Fruit fly (Drosophila melanogaster): Measurements from ENCODE around the gene CG31248.

Gene CG31248

DNA sequence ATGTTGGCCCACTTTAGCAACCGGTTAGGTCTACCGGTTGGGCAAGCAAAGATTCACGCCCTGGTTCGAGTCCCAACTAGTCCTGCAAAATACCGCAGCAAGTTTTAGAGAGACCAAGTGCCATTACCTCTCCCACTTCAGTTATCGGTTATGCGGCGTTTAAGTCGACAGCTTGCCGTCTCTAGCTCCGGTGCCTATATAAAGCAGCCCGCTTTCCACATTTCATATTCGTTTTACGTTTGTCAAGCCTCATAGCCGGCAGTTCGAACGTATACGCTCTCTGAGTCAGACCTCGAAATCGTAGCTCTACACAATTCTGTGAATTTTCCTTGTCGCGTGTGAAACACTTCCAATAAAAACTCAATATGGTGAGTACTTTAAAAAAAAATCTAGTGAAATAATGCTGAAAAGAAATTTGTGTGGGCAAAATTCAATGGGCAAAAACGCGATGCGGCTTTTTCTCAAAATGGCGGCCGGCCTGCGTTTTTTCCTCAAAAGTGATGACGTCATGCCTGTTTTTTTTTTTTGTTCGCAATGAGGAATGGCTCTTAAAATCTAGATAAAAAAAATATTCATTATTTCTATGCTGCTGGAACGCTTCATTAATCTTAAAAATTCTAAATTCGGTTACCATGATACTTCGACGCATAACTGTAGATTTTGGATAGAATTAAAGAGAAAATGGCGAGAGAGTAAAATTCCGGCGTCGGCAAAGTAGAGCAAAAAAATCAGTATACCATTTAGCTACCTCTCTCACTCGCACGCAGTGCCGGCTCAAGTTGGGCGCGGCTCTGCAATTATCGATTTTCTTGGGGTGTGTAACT, 42.5 kb upstream of the CG31248 start, which contains the start of gene alphaTub84B (continued):
- TF ChIP-seq ERR (GFP tag; optimal IDR thresholded peaks at IDR 0.05), result peak; percentile 69
- no peak for TF ChIP-seq D (optimal IDR thresholded peaks at IDR 0.05)
- peak; percentile 48 for TF ChIP-seq D (GFP tag; optimal IDR thresholded peaks at IDR 0.05)
- peak; percentile 95 for TF ChIP-seq MESR4 (GFP tag; optimal IDR thresholded peaks at IDR 0.05)
- peak; percentile 30; the same call in 1 of the 2 replicates for TF ChIP-seq CG14014 (GFP tag; IDR thresholded peaks at IDR 0.05)
- peak; percentile 59 for TF ChIP-seq nau (GFP tag; optimal IDR thresholded peaks at IDR 0.05)
- TF ChIP-seq jumu (GFP tag; optimal IDR thresholded peaks at IDR 0.05), result peak; percentile 74
- no peak for TF ChIP-seq esg (GFP tag; conservative IDR thresholded peaks at IDR 0.05)
- TF ChIP-seq stwl (tag; optimal IDR thresholded peaks at IDR 0.05), result peak; percentile 47
- 0 out of 3 replicates have a peak, but pooled peaks have one; percentile 26 for TF ChIP-seq Mrtf (GFP tag; IDR thresholded peaks at IDR 0.05)
- TF ChIP-seq CG2129 (GFP tag; IDR thresholded peaks at IDR 0.05; ENCODE audit: partially characterized antibody), result no peak
- peak; percentile 85 for TF ChIP-seq CG7987 (GFP tag; optimal IDR thresholded peaks at IDR 0.05)
- peak; percentile 79 for TF ChIP-seq CG1647 (GFP tag; optimal IDR thresholded peaks at IDR 0.05)
- TF ChIP-seq sqz (GFP tag; optimal IDR thresholded peaks at IDR 0.05), result peak; percentile 99
- TF ChIP-seq crc (GFP tag; optimal IDR thresholded peaks at IDR 0.05), result peak; percentile 19
- peak; percentile 73; the same call in 2 of the 3 replicates for TF ChIP-seq Opbp (GFP tag; IDR thresholded peaks at IDR 0.05; ENCODE audit: partially characterized antibody)
- no peak for TF ChIP-seq croc (GFP tag; conservative IDR thresholded peaks at IDR 0.05)
- TF ChIP-seq CG7556 (GFP tag; optimal IDR thresholded peaks at IDR 0.05), result peak; percentile 60
- TF ChIP-seq tio (GFP tag; optimal IDR thresholded peaks at IDR 0.05), result no peak
- TF ChIP-seq dan (GFP tag; IDR thresholded peaks at IDR 0.05), result no peak
- peak; percentile 56 for TF ChIP-seq BEAF-32 (GFP tag; optimal IDR thresholded peaks at IDR 0.05)
- peak; percentile 73; the same call in 3 of the 4 replicates for TF ChIP-seq Gug (GFP tag; IDR thresholded peaks at IDR 0.05)
- peak; percentile 59; the same call in 1 of the 3 replicates for TF ChIP-seq gce (GFP tag; IDR thresholded peaks at IDR 0.05)
- TF ChIP-seq Camta (GFP tag; optimal IDR thresholded peaks at IDR 0.05), result peak; percentile 69
- TF ChIP-seq pfk (GFP tag; optimal IDR thresholded peaks at IDR 0.05), result peak; percentile 57
- no peak for TF ChIP-seq CG16815 (GFP tag; optimal IDR thresholded peaks at IDR 0.05)
- peak; percentile 63 for TF ChIP-seq CG3281 (GFP tag; optimal IDR thresholded peaks at IDR 0.05)
- TF ChIP-seq corto (GFP tag; optimal IDR thresholded peaks at IDR 0.05), result no peak
- no peak for TF ChIP-seq Usf (GFP tag; optimal IDR thresholded peaks at IDR 0.05)
- TF ChIP-seq Taf1 (GFP tag; IDR thresholded peaks at IDR 0.05), result no peak
- peak; percentile 48 for TF ChIP-seq chn (GFP tag; optimal IDR thresholded peaks at IDR 0.05)
- peak; percentile 67 for TF ChIP-seq Asciz (GFP tag; optimal IDR thresholded peaks at IDR 0.05)
- TF ChIP-seq CG9215 (GFP tag; IDR thresholded peaks at IDR 0.05), result peak; percentile 32; the same call in 1 of the 2 replicates
- no peak for TF ChIP-seq CG31224 (GFP tag; IDR thresholded peaks at IDR 0.05)
- TF ChIP-seq Ets65A (GFP tag), result peak; percentile 95
- TF ChIP-seq CG13894 (tag; optimal IDR thresholded peaks at IDR 0.05), result peak; percentile 84
- TF ChIP-seq Oaz (GFP tag; IDR thresholded peaks at IDR 0.05), result no peak
- no peak for TF ChIP-seq CG11695 (GFP tag; IDR thresholded peaks at IDR 0.05)
- TF ChIP-seq salm (tag; optimal IDR thresholded peaks at IDR 0.05), result peak; percentile 49
- no peak; the same call in 1 of the 2 replicates for TF ChIP-seq CG17612 (GFP tag; IDR thresholded peaks at IDR 0.05)
- TF ChIP-seq CG6254 (GFP tag; optimal IDR thresholded peaks at IDR 0.05), result no peak
- TF ChIP-seq stc (GFP tag; IDR thresholded peaks at IDR 0.05), result peak; percentile 64; the same call in 1 of the 2 replicates
- peak; percentile 49 for TF ChIP-seq NfI (GFP tag; optimal IDR thresholded peaks at IDR 0.05)
- TF ChIP-seq CG17186 (GFP tag; optimal IDR thresholded peaks at IDR 0.05), result peak; percentile 62
- peak; percentile 76 for TF ChIP-seq scrt (GFP tag; optimal IDR thresholded peaks at IDR 0.05)
- TF ChIP-seq Hr3 (GFP tag; optimal IDR thresholded peaks at IDR 0.05), result peak; percentile 34
- TF ChIP-seq Atf6 (GFP tag; IDR thresholded peaks at IDR 0.05), result peak; percentile 63
- TF ChIP-seq CG9932 (GFP tag; IDR thresholded peaks at IDR 0.05), result peak; percentile 58
- peak; percentile 63 for TF ChIP-seq dmrt99B (tag; optimal IDR thresholded peaks at IDR 0.05)

Measured in whole organism, embryonic.